Worm (Caenorhabditis elegans): ENCODE data around the gene F48E8.2.

ce11 chrIII:5474176-5474575 lies 10.0 kb downstream of the F48E8.2 start, which contains the start of gene lon-1:
- TF ChIP-seq him-1 (tag; optimal IDR thresholded peaks at IDR 0.05) (no peak), dao-5 (tag; optimal IDR thresholded peaks at IDR 0.05) (no peak)
